Fruit fly (Drosophila melanogaster): ENCODE data around the gene CG33631.

DNA sequence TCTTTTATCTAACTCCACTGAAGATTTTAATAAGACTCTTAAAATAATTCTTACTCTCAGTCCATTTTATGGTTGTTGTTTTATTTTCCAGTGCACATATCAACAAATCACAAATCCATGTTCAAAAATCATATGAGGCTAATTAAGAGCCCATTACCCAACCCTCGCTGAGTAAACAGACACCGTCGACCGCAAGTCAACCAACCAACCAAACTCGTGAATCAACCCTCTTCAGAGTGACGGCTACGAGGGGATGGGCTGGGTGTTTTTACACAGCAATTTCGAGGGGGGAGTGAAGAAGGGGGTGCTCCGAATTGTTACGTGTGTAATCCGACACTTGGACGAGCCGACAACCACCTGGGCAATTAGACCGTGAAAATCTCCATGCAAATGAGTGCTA is 5.0 kb downstream of the CG33631 start:
- no peak for TF ChIP-seq psq (optimal IDR thresholded peaks at IDR 0.05)
- no peak for TF ChIP-seq Dll (optimal IDR thresholded peaks at IDR 0.05)
- TF ChIP-seq pan (optimal IDR thresholded peaks at IDR 0.05), result no peak
- no peak for TF ChIP-seq CG8478 (optimal IDR thresholded peaks at IDR 0.05)
